Fruit fly (Drosophila melanogaster): Measurements from ENCODE around the gene Ir7c.

- TF ChIP-seq toe (GFP tag; optimal IDR thresholded peaks at IDR 0.05) (peak; percentile 69), Clk (GFP tag; optimal IDR thresholded peaks at IDR 0.05) (peak; percentile 72), pad (GFP tag; optimal IDR thresholded peaks at IDR 0.05) (peak; percentile 99), cnc (optimal IDR thresholded peaks at IDR 0.05) (no peak), Hr96 (GFP tag; optimal IDR thresholded peaks at IDR 0.05) (peak; percentile 95), tj (GFP tag; optimal IDR thresholded peaks at IDR 0.05) (no peak)
Observed at dm6 chrX:7908239-7909068, 34.3 kb downstream of the Ir7c start, which contains the start of the genes dpr14 and spidey.
